Worm (Caenorhabditis elegans) whole organism, L4/young adult: ENCODE measurements around the gene T23F6.5.

Experiments used
- W03F9.2 ChIP-seq: fragments of 150-350 bp; optimal IDR thresholded peaks from 2 replicates; lab custom pipeline; 2014; ENCODE audit warnings: missing biosample characterization, missing genetic modification characterization
- dao-5 ChIP-seq: sonication (generic microtip); optimal IDR thresholded peaks from 2 replicates; lab custom pipeline; 2016; ENCODE audit warnings: missing genotype, missing genetic modification characterization, moderate library complexity, missing compliant biosample characterization
- him-1 ChIP-seq: sonication (generic microtip); optimal IDR thresholded peaks from 2 replicates; lab custom pipeline; 2016; ENCODE audit warnings: missing genotype, missing genetic modification reagents, missing genetic modification characterization, missing compliant biosample characterization

T23F6.5 gene

DNA sequence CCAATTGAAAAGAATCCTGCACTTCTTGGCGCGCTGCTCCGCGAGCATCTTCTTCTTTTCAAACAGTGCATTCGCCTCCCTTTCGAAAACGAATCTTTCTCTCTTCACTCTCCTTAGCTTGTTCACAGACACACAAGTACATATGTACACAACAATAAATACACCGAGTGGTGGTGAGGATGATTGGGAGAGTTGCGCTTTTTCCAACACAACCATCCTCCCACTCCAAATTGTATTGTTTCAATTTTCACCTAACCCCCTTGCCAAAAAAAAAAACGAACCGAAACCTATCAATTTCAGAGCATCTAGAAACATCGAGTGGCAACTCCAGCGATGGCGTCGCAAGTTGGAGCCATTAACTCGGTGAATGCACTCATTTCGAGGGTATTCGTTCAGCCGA, 4.9 kb upstream of the T23F6.5 start, which contains the start of gene inx-6:
Gene inx-6, plus strand, starts transcription at position 301 of the 400 bp plus-strand sequence.
- TF ChIP-seq W03F9.2 (tag; lab: Kevin White, UChicago), result no peak
- no peak for TF ChIP-seq him-1 (tag; lab: Kevin White, UChicago)
- TF ChIP-seq dao-5 (tag; lab: Kevin White, UChicago), result no peak

DNA sequence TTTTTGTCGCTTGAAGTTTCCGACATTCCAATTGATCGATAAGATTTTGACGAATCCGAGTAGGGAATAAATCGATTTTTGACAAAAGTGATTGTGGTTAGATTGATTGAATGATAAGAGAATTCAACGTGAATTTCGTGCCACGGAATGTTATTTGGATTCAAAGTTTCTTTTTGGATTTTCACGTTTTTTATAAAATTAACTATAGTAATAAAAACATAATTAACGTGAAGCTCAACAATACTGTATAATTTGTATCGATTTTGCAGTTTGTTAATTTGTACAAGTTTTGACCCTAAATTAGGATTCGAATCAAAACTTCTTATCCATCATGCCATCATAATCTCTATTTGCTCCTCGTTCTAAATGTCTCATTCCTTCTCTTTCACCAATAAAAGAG, 3.4 kb upstream of the T23F6.5 start, which contains the start of gene C36H8.1:
Gene C36H8.1, minus strand, starts transcription at position 101 of the 400 bp plus-strand sequence.
- no peak for TF ChIP-seq him-1 (tag; lab: Kevin White, UChicago)
- TF ChIP-seq W03F9.2 (tag; lab: Kevin White, UChicago), result no peak
- TF ChIP-seq dao-5 (tag; lab: Kevin White, UChicago), result no peak

DNA sequence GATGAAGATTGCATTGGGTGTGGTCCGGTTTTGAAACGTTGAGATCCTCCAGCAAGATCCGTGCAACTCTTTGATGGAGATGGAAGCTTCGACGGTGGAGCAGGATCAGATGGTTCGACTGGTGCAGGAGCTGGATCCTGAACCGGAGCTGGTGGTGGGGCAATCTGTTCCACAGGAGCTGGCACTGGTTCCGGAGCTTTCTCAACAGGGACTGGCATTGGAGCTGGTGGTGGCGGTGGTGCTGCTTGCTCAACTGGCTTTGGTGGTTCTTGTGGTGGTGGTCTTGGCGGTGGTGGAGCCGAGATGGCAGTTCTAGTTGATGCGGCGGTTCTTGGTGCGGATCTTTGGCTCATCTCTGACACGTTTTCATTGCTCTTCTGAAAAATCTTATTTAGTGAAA, 2.3 kb upstream of the T23F6.5 start:
- no peak for TF ChIP-seq W03F9.2 (tag; lab: Kevin White, UChicago)
- TF ChIP-seq dao-5 (tag; lab: Kevin White, UChicago), result no peak
- no peak for TF ChIP-seq him-1 (tag; lab: Kevin White, UChicago)

DNA sequence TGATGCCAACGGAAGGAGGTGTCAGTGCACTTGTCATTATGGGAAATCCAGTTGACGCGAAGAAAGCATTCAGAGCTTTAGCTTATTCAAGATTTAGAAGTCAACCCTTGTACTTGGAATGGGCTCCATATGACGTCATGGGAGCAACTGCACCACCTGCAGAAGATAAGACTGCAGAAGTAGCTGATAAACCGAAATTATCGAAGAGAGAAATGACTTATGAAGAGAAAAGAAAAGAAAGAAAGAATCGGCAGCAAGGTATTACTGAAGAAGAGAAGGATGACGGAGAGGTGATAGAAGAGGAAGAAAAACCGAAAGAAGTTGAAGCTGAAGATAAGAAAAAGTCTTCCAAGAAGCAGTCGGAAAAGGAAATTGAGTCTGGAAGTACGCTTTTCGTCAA, 13.2 kb downstream of the T23F6.5 start:
- TF ChIP-seq W03F9.2 (tag; lab: Kevin White, UChicago) (no peak), dao-5 (tag; lab: Kevin White, UChicago) (no peak), him-1 (tag; lab: Kevin White, UChicago) (no peak)

DNA sequence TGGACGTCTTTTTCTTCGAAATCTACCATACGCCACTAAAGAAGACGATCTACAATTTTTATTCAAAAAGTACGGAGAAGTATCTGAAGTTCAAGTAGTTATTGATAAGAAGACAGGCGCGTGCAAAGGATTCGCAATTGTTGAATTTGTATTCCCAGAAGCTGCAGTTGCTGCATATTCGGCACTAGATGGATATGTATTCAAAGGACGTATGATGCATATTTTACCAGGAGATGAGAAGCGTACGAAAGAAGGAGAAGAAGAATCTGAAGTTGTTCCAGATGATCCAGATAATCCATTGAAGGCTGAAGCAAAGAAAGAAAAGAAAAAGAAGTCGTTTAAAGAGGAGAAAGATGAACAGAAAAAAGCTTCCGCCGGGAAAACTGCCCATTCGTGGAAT, 15.4 kb downstream of the T23F6.5 start:
- TF ChIP-seq W03F9.2 (tag; lab: Kevin White, UChicago) (no peak), dao-5 (tag; lab: Kevin White, UChicago) (no peak), him-1 (tag; lab: Kevin White, UChicago) (no peak)

DNA sequence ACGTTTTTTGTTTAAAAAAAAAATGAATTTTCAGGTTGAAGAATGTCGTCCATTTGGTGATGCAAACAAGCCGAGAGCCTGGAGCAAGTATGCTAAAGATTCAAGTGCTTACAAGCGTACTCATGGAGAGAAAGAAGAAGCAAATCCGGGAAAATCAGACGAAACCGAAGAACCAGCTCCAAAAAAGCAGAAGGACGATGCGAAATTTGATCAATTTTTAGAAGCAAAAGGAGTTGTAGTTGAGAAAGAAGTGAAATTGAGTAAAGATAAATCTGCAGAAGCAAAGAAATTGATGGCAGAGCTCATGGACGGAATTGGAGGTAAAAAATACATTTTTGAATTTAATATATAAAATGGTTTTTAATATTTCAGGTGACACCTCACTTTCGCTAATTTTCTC, 16.1 kb downstream of the T23F6.5 start:
- TF ChIP-seq him-1 (tag; lab: Kevin White, UChicago) (no peak), dao-5 (tag; lab: Kevin White, UChicago) (no peak), W03F9.2 (tag; lab: Kevin White, UChicago) (no peak)

DNA sequence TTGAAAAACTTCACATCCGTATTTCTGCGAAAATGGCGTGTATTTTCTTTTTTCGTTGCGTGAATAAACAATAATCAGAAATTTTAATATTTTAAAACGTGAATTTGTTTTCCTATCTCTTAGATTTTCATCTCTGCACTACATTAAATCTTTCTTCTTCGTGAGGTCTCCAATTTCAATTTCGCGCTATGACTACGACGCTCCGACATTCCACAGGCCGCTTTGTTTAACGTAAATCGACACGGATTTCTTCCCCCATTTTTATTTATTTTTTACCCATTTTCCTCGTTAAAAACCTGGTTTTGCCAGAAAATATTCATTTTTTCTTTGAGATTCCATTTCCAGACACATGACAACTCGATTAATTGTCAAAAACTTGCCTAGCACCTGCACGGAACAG, 16.7 kb downstream of the T23F6.5 start, which contains the start of the genes T23F6.3 and rbd-1:
Gene T23F6.3, minus strand, starts transcription at position 120 of the 400 bp plus-strand sequence.
Gene rbd-1, plus strand, starts transcription at position 346 of the 400 bp plus-strand sequence.
- TF ChIP-seq W03F9.2 (tag; lab: Kevin White, UChicago) (peak; percentile 91), him-1 (tag; lab: Kevin White, UChicago) (no peak)

DNA sequence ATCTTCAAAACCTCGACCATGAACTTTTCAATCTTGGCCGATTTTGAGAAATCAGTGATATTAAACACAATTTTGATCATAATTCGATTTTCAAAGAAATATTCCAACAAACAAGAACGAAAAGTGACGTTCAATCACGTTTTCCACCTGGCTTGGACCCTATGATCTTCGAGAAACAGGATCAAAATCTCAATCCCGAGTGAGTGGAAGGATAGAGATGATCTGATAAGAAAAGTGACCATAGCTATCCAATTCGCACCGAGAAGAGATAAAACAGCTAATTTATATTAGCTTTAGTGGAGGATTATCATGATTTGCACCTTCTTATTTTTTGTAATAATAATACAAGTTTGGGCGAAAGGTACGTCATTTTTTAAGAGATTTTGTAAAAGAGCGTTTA, 20.2 kb downstream of the T23F6.5 start, which contains the start of gene T23F6.2:
Gene T23F6.2, plus strand, starts transcription at position 251 of the 400 bp plus-strand sequence.
- TF ChIP-seq dao-5 (tag; lab: Kevin White, UChicago), result no peak
- no peak for TF ChIP-seq him-1 (tag; lab: Kevin White, UChicago)
- TF ChIP-seq W03F9.2 (tag; lab: Kevin White, UChicago), result no peak

DNA sequence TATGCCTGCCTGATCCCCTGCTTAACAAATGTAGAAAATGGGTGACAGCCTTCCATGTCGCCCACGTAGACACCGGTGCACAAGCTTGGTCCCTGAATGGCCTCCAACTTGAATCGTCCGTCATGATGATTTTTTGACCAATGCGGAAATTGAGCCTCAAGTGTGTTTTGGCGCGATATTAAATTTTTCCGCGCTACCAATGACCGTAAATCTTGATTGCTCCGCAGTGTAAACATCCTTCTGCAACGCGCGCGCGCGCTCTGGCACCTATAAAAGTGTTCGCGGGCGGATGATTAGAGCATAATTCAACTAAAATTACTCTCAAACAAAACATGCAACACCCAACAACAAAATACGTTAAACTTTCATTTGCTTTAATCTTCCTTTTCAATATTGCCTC, 21.7 kb downstream of the T23F6.5 start, which contains the start of gene idpp-7:
Gene idpp-7, plus strand, starts transcription at position 301 of the 400 bp plus-strand sequence.
- TF ChIP-seq W03F9.2 (tag; lab: Kevin White, UChicago) (no peak), dao-5 (tag; lab: Kevin White, UChicago) (no peak), him-1 (tag; lab: Kevin White, UChicago) (no peak)

DNA sequence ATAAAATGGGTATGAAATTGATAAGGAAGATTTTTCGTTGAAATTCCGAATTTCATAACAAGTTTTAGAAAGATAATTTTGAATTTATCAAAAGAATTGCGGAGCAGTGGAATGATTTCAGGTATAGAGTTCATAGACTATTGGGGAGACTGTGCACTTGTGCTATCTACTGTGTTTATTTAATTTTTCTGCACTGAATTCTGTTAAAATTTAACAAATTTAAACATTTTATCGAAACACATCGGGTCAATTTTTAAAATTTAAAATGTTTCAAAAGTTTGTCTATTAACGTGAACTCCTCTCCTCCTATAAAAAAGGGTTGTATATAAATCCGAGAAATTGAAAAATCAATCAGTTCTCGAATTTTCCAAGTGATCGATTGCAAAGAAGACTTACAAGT, 23.8 kb downstream of the T23F6.5 start, which contains the start of gene C27D8.1:
Gene C27D8.1, plus strand, starts transcription at position 301 of the 400 bp plus-strand sequence.
- TF ChIP-seq dao-5 (tag; lab: Kevin White, UChicago), result no peak
- TF ChIP-seq him-1 (tag; lab: Kevin White, UChicago), result no peak
- TF ChIP-seq W03F9.2 (tag; lab: Kevin White, UChicago), result no peak

DNA sequence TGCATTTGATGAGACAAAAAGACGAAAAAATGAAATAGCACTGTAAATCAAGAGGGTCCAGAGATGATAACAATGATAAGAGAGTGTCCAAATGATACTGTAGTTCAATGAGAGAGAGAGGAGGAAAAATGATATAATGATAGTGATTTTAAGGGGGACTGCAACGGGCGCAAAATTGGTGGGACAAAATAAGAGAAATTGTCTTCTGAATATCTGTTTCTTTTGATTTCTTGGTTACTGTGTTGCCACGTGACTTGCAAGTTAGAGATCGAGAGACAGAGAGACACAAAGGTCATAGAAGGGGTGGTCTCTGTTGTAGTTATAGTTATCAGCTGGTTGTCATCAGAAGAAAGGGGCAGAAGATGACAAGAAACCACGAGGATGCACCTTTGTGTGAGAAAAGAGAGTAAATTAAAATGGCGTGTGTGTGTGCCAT, 25.4 kb downstream of the T23F6.5 start:
- no peak for TF ChIP-seq W03F9.2 (tag; lab: Kevin White, UChicago)
- no peak for TF ChIP-seq him-1 (tag; lab: Kevin White, UChicago)
- TF ChIP-seq dao-5 (tag; lab: Kevin White, UChicago), result no peak

DNA sequence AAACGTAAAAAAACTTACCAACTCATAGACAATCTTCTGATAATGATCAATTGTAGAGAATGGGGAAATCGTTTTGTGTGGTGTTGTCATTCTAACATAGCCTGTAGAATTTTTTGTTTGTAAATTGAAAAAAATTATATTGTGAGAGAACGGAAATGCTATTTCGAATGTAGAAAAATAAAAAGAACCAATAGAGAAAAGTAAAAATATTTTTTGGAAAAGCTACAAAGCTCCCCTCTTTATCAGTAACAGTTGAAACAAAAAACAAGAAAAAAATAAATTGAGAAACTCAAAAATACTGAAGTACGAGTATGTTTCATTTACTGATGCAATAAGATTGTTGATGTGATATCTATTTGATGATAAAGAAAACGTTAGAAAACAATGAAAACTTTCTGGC, 29.7 kb downstream of the T23F6.5 start, which contains the start of gene C27D8.3:
Gene C27D8.3, minus strand, starts transcription at position 101 of the 400 bp plus-strand sequence.
- no peak for TF ChIP-seq dao-5 (tag; lab: Kevin White, UChicago)
- TF ChIP-seq him-1 (tag; lab: Kevin White, UChicago), result no peak
- TF ChIP-seq W03F9.2 (tag; lab: Kevin White, UChicago), result no peak

DNA sequence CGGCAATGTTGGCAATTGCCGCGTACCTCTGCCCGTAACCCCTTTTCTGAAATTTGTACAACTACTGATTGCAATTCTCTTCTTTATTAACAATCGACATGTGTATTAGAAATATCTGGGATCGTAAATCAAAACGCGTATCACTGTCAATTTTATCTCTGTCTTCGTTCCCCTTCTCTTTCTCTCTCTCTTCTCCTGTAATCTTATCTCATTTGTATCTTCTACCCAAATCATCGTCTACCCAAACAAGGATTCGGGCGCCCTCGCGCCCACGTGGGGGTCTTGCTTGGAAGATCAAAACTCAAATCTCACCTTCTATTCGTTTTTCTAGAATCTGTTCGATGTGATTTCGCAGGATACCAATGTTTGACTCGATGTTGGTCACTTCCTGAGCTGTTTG, 30.3 kb downstream of the T23F6.5 start, which contains the start of gene C27D8.2:
Gene C27D8.2, plus strand, starts transcription at position 222 of the 400 bp plus-strand sequence.
- TF ChIP-seq him-1 (tag; lab: Kevin White, UChicago), result no peak
- no peak for TF ChIP-seq dao-5 (tag; lab: Kevin White, UChicago)
- no peak for TF ChIP-seq W03F9.2 (tag; lab: Kevin White, UChicago)

DNA sequence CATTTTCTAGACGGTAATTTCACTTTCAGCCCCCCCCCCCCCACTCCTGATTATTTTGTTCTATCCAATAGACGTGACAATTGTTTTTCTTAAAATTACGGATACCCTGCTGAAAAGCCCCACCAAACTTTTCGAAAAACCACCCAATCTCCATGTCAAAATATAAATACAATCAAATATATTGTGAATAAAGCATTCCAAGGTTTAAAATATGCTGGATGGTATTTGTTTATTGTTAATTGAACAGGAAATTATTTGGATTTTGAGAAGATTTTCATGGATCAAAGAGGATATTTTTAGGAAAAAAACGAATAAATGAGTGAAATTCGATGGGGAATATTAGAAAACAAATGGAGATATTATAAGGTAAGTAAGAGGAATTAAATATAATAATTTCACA, 37.5 kb downstream of the T23F6.5 start, which contains the start of gene C27D8.4:
Gene C27D8.4, plus strand, starts transcription at position 301 of the 400 bp plus-strand sequence.
- TF ChIP-seq W03F9.2 (tag; lab: Kevin White, UChicago), result no peak
- TF ChIP-seq dao-5 (tag; lab: Kevin White, UChicago), result no peak
- TF ChIP-seq him-1 (tag; lab: Kevin White, UChicago), result no peak
